Fruit fly (Drosophila melanogaster) whole organism, embryonic: ENCODE measurements around the gene CG7054.
A peak's percentile ranks its signal among the peaks of the same experiment; 100 is the strongest.

Source experiments
- Aef1 ChIP-seq: fragments of 200-800 bp; sonication (Bioruptor generic); IDR thresholded peaks from 3 replicates; pipeline ENCODE4 v1.3.6; 2022; ENCODE audit warnings: missing biosample characterization, missing genetic modification characterization
- BEAF-32 ChIP-seq: fragments of 200-800 bp; sonication (Bioruptor generic); optimal IDR thresholded peaks from 3 replicates; lab custom pipeline; 2017; ENCODE audit warnings: missing biosample characterization, missing genetic modification characterization, mild to moderate bottlenecking, moderate library complexity, missing genetic modification reagents
- Blimp-1 ChIP-seq: fragments of 200-800 bp; sonication (Bioruptor generic); optimal IDR thresholded peaks from 3 replicates; lab custom pipeline; 2018; ENCODE audit warnings: missing biosample characterization, missing genetic modification characterization, mild to moderate bottlenecking, moderate library complexity, missing genetic modification reagents
- CG1024 ChIP-seq: fragments of 200-800 bp; sonication (Bioruptor generic); IDR thresholded peaks from 2 replicates; pipeline ENCODE4 v1.3.6; 2022; ENCODE audit warnings: missing biosample characterization, missing genetic modification characterization
- CG10431 ChIP-seq: fragments of 200-800 bp; sonication (Bioruptor generic); optimal IDR thresholded peaks from 3 replicates; lab custom pipeline; 2018; ENCODE audit warnings: missing biosample characterization, mild to moderate bottlenecking, missing genetic modification characterization
- CG10462 ChIP-seq: fragments of 200-800 bp; sonication (Bioruptor generic); optimal IDR thresholded peaks from 2 replicates; lab custom pipeline; 2016; ENCODE audit warnings: missing biosample characterization, missing genetic modification characterization
- CG13287 ChIP-seq: fragments of 200-800 bp; sonication (Bioruptor generic); IDR thresholded peaks from 2 replicates; pipeline ENCODE4 v1.3.6; 2022; ENCODE audit warnings: missing biosample characterization, missing genetic modification characterization; ENCODE audit not compliant: partially characterized antibody
- CG1529 ChIP-seq: fragments of 200-800 bp; sonication (Bioruptor generic); optimal IDR thresholded peaks from 3 replicates; lab custom pipeline; 2018; ENCODE audit warnings: missing biosample characterization, missing genetic modification characterization
- CG17361 ChIP-seq: fragments of 200-800 bp; sonication (Bioruptor generic); IDR thresholded peaks from 3 replicates; pipeline ENCODE4 v1.3.6; 2022; ENCODE audit warnings: missing biosample characterization, missing genetic modification characterization
- CG1832 ChIP-seq: fragments of 200-800 bp; sonication (Bioruptor generic); optimal IDR thresholded peaks from 2 replicates; lab custom pipeline; 2017; ENCODE audit warnings: missing biosample characterization, mild to moderate bottlenecking, missing genetic modification characterization, inconsistent platforms
- CG2120 ChIP-seq: fragments of 200-800 bp; sonication (Bioruptor generic); optimal IDR thresholded peaks from 3 replicates; lab custom pipeline; 2016; ENCODE audit warnings: missing biosample characterization, missing genetic modification characterization
- CG31365 ChIP-seq: fragments of 200-800 bp; sonication (Bioruptor generic); optimal IDR thresholded peaks from 2 replicates; lab custom pipeline; 2018; ENCODE audit warnings: missing biosample characterization, mild to moderate bottlenecking, missing genetic modification characterization
- CG31388 ChIP-seq: fragments of 200-800 bp; sonication (Bioruptor generic); optimal IDR thresholded peaks from 2 replicates; lab custom pipeline; 2016; ENCODE audit warnings: missing biosample characterization, missing genetic modification characterization
- CG3163 ChIP-seq: fragments of 200-800 bp; sonication (Bioruptor generic); optimal IDR thresholded peaks from 3 replicates; lab custom pipeline; 2016; ENCODE audit warnings: missing biosample characterization, missing genetic modification characterization
- CG34224 ChIP-seq: fragments of 200-800 bp; sonication (Bioruptor generic); IDR thresholded peaks from 3 replicates; pipeline ENCODE4 v1.3.6; 2022; ENCODE audit warnings: missing biosample characterization, missing genetic modification characterization; ENCODE audit not compliant: partially characterized antibody
- CG4282 ChIP-seq: fragments of 200-800 bp; sonication (Bioruptor generic); optimal IDR thresholded peaks from 2 replicates; lab custom pipeline; 2016; ENCODE audit warnings: missing biosample characterization, missing genetic modification characterization
- CG6689 ChIP-seq: fragments of 200-800 bp; sonication (Bioruptor generic); IDR thresholded peaks from 2 replicates; pipeline ENCODE4 v1.3.6; 2022; ENCODE audit warnings: missing biosample characterization, missing genetic modification characterization
- CG6813 ChIP-seq: fragments of 200-800 bp; sonication (Bioruptor generic); optimal IDR thresholded peaks from 2 replicates; lab custom pipeline; 2017; ENCODE audit warnings: missing biosample characterization, missing genetic modification characterization, mild to moderate bottlenecking, moderate library complexity, missing genetic modification reagents
- CTCF ChIP-seq: fragments of 200-800 bp; sonication (Bioruptor generic); optimal IDR thresholded peaks from 2 replicates; lab custom pipeline; 2017; ENCODE audit warnings: missing biosample characterization, mild to moderate bottlenecking, missing genetic modification characterization, moderate library complexity
- Dip2 ChIP-seq: fragments of 200-800 bp; sonication (Bioruptor generic); IDR thresholded peaks from 2 replicates; pipeline ENCODE4 v1.3.6; 2022; ENCODE audit warnings: missing biosample characterization, missing genetic modification characterization
- Dip3 ChIP-seq: fragments of 200-800 bp; sonication (Bioruptor generic); optimal IDR thresholded peaks from 3 replicates; lab custom pipeline; 2016; ENCODE audit warnings: missing biosample characterization, missing genetic modification characterization
- Doc2 ChIP-seq: fragments of 200-800 bp; sonication (Bioruptor generic); IDR thresholded peaks from 2 replicates; pipeline ENCODE4 v1.3.6; 2022; ENCODE audit warnings: missing biosample characterization, missing genetic modification characterization
- Gug ChIP-seq: fragments of 200-800 bp; sonication (Bioruptor generic); IDR thresholded peaks from 4 replicates; pipeline ENCODE4 v1.3.6; 2022; ENCODE audit warnings: missing biosample characterization, missing genetic modification characterization
- H15 ChIP-seq: fragments of 200-800 bp; sonication (Bioruptor generic); IDR thresholded peaks from 3 replicates; pipeline ENCODE4 v1.3.6; 2022; ENCODE audit warnings: missing biosample characterization, missing genetic modification characterization
- HLH4C ChIP-seq: fragments of 200-800 bp; sonication (Bioruptor generic); IDR thresholded peaks from 3 replicates; pipeline ENCODE4 v1.3.6; 2022; ENCODE audit warnings: missing biosample characterization, missing genetic modification characterization; ENCODE audit not compliant: partially characterized antibody
- Hand ChIP-seq: fragments of 200-800 bp; sonication (Bioruptor generic); optimal IDR thresholded peaks from 2 replicates; lab custom pipeline; 2017; ENCODE audit warnings: mild to moderate bottlenecking, missing biosample characterization, missing genetic modification reagents, missing genetic modification characterization
- Mad ChIP-seq: fragments of 200-800 bp; sonication (Bioruptor generic); optimal IDR thresholded peaks from 2 replicates; lab custom pipeline; 2016; ENCODE audit warnings: missing biosample characterization, missing genetic modification characterization
- Nf-YB ChIP-seq: fragments of 200-800 bp; sonication (Bioruptor generic); optimal IDR thresholded peaks from 3 replicates; lab custom pipeline; 2019; ENCODE audit warnings: missing biosample characterization, mild to moderate bottlenecking, missing genetic modification characterization, moderate library complexity
- Sry-β ChIP-seq: fragments of 200-800 bp; sonication (Bioruptor generic); optimal IDR thresholded peaks from 2 replicates; lab custom pipeline; 2018; ENCODE audit warnings: missing biosample characterization, mild to moderate bottlenecking, missing genetic modification characterization, moderate library complexity
- Taf1 ChIP-seq: fragments of 200-800 bp; sonication (Bioruptor generic); IDR thresholded peaks from 2 replicates; pipeline ENCODE4 v1.3.6; 2022; ENCODE audit warnings: missing biosample characterization, missing genetic modification characterization
- YL-1 ChIP-seq: fragments of 200-800 bp; sonication (Bioruptor generic); optimal IDR thresholded peaks from 3 replicates; lab custom pipeline; 2017; ENCODE audit warnings: missing biosample characterization, mild to moderate bottlenecking, missing genetic modification characterization
- al ChIP-seq: fragments of 200-800 bp; sonication (Bioruptor generic); IDR thresholded peaks from 2 replicates; pipeline ENCODE4 v1.3.6; 2022; ENCODE audit warnings: missing biosample characterization, missing genetic modification characterization
- ap ChIP-seq: fragments of 200-800 bp; sonication (Bioruptor generic); IDR thresholded peaks from 2 replicates; pipeline ENCODE4 v1.3.6; 2022; ENCODE audit warnings: missing biosample characterization, missing genetic modification characterization
- ara ChIP-seq: fragments of 200-800 bp; sonication (Bioruptor generic); IDR thresholded peaks from 2 replicates; pipeline ENCODE4 v1.3.6; 2022; ENCODE audit warnings: missing biosample characterization, missing genetic modification characterization
- bcd ChIP-seq: fragments of 200-800 bp; sonication (Bioruptor generic); optimal IDR thresholded peaks from 2 replicates; lab custom pipeline; 2017; ENCODE audit warnings: missing biosample characterization, mild to moderate bottlenecking, missing genetic modification characterization
- cg ChIP-seq: fragments of 200-800 bp; sonication (Bioruptor generic); optimal IDR thresholded peaks from 3 replicates; lab custom pipeline; 2019; ENCODE audit warnings: missing biosample characterization, mild to moderate bottlenecking, missing genetic modification characterization, moderate library complexity
- da ChIP-seq: fragments of 200-800 bp; sonication (Bioruptor generic); optimal IDR thresholded peaks from 2 replicates; lab custom pipeline; 2016; ENCODE audit warnings: missing biosample characterization, missing genetic modification characterization
- dimm ChIP-seq: fragments of 200-800 bp; sonication (Bioruptor generic); IDR thresholded peaks from 2 replicates; pipeline ENCODE4 v1.3.6; 2022; ENCODE audit warnings: missing biosample characterization, missing genetic modification characterization
- insv ChIP-seq, 2 experiments: fragments of 200-800 bp; sonication (Bioruptor generic); optimal IDR thresholded peaks; 3 replicates each; lab custom pipeline; 2016 to 2018; ENCODE audit warnings: missing biosample characterization in 2 of 2, missing genetic modification characterization in 2 of 2
- org-1 ChIP-seq: fragments of 200-800 bp; sonication (Bioruptor generic); optimal IDR thresholded peaks from 2 replicates; lab custom pipeline; 2017; ENCODE audit warnings: missing biosample characterization, missing genetic modification characterization
- sens ChIP-seq: fragments of 200-800 bp; sonication (Bioruptor generic); peaks from one replicate; lab custom pipeline; 2016; ENCODE audit warnings: missing biosample characterization, missing genetic modification characterization
- seq ChIP-seq: fragments of 200-800 bp; sonication (Bioruptor generic); IDR thresholded peaks from 2 replicates; pipeline ENCODE4 v1.3.6; 2022; ENCODE audit warnings: missing biosample characterization, missing genetic modification characterization
- sim ChIP-seq: fragments of 200-800 bp; sonication (Bioruptor generic); IDR thresholded peaks from 2 replicates; pipeline ENCODE4 v1.3.6; 2022; ENCODE audit warnings: missing biosample characterization, missing genetic modification characterization
- sima ChIP-seq: fragments of 200-800 bp; sonication (Bioruptor generic); optimal IDR thresholded peaks from 2 replicates; lab custom pipeline; 2016; ENCODE audit warnings: missing biosample characterization, missing genetic modification characterization
- tll ChIP-seq, 2 experiments: fragments of 200-800 bp in 1 of 2; fragments of >200 bp in 1 of 2; sonication (Bioruptor generic) in 1 of 2; optimal IDR thresholded peaks; 2 replicates each; lab custom pipeline; 2017 to 2019; ENCODE audit warnings: missing biosample characterization in 2 of 2, missing genetic modification characterization in 2 of 2, mild to moderate bottlenecking in 1 of 2, moderate library complexity in 1 of 2
- wek ChIP-seq: fragments of 200-800 bp; sonication (Bioruptor generic); optimal IDR thresholded peaks from 3 replicates; lab custom pipeline; 2018; ENCODE audit warnings: missing biosample characterization, mild to moderate bottlenecking, missing genetic modification characterization, moderate library complexity
- wor ChIP-seq: fragments of 200-800 bp; sonication (Bioruptor generic); IDR thresholded peaks from 2 replicates; pipeline ENCODE4 v1.3.6; 2022; ENCODE audit warnings: missing biosample characterization, missing genetic modification characterization

The CG7054 gene

DNA sequence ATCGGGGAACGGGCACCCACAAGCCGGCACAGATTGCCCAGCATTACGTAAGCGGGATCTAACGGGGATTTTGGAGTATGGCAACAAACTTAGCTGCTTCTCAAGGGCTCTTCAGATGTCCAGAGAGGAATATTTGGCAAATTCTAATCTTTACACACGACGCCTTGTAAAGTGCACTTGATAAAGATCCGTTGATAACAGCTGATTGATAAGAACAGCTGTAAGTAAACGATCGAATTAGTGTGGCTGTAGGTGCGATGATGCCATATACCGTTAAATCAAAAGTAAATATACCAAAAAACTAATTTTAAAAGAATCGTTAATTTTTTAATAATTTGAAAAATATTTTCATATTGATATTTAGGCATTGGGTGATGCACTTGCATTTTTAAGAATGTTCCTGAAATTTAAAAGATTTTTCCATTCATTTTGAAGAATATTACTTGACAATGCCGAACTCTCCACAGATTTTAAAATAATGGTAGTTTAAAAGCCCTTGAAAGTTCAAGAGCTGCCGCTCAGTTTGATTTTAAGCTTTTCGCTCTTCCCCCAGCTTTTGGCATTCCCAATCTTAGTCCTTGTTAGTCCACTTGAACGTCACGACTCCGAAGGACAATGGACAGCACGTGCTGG, 3.3 kb downstream of the CG7054 start, which contains the start of the genes CG5377 and Nrx-1 (continued):
- TF ChIP-seq CG34224 (GFP tag; lab: Robert Waterston, UW) = peak; percentile 35; the same call in 1 of the 3 replicates
- TF ChIP-seq CG1024 (GFP tag; lab: Robert Waterston, UW) = no peak
- no peak for TF ChIP-seq Sry-β (GFP tag; lab: Kevin White, UChicago)

DNA sequence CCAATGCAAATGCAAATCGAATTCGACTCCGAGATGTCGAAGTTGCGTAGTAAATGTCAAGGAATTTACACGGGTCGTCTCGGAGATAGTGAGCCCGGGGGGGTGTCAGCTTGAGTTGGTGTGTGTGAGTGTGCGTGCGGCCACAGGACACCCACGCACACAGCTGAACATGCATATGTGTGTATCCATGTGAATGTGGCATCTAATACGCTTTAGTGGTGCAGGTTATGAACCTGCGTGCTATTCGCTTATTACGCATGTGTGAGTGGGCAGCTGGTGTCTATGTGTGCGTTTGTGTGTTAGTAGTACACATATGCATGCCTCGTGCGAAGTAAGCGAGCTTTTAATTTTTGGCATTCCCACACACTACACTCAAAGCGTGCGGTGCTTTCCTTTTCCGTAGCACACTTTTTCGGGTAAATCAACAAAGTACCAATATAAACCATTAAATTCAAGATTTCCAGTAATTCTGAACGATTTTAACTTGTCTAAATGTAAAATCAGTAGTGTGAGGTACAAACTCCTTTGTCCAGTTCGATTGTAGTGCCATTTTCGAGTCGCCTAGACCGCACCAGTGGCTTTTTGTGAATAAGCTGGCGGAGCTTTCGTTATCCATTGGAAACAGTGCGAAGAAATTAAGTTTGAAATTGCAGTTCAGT, 4.2 kb downstream of the CG7054 start:
- TF ChIP-seq BEAF-32 (GFP tag; lab: Kevin White, UChicago) (no peak), HLH4C (GFP tag; lab: Robert Waterston, UW) (no peak), Aef1 (peak; percentile 84), Hand (peak; percentile 92), H15 (GFP tag; lab: Robert Waterston, UW) (peak; percentile 71; the same call in 2 of the 3 replicates), Mad (GFP tag; lab: Kevin White, UChicago) (peak; percentile 61), CG13287 (GFP tag; lab: Robert Waterston, UW) (no peak), CG6689 (peak; percentile 87), Dip3 (GFP tag; lab: Kevin White, UChicago) (peak; percentile 82), Blimp-1 (GFP tag; lab: Kevin White, UChicago) (peak; percentile 75), tll (GFP tag; optimal IDR thresholded peaks at IDR 0.05; lab: Kevin White, UChicago) (no peak), Doc2 (GFP tag; lab: Robert Waterston, UW) (0 out of 2 replicates have a peak, but pooled peaks have one; percentile 39), CTCF (GFP tag; lab: Kevin White, UChicago) (no peak), CG2120 (GFP tag; lab: Kevin White, UChicago) (peak; percentile 95), YL-1 (peak; percentile 22), Taf1 (peak; percentile 54; the same call in 1 of the 2 replicates), sens (peak; percentile 96), CG3163 (GFP tag; lab: Kevin White, UChicago) (peak; percentile 71), CG1832 (GFP tag; lab: Kevin White, UChicago) (no peak), cg (peak; percentile 73), dimm (GFP tag; lab: Robert Waterston, UW) (peak; percentile 74), CG10431 (GFP tag; lab: Kevin White, UChicago) (no peak), da (peak; percentile 4), seq (GFP tag; lab: Robert Waterston, UW) (peak; percentile 84), CG17361 (no peak; the same call in 2 of the 3 replicates), CG4282 (GFP tag; lab: Kevin White, UChicago) (peak; percentile 62), CG1529 (GFP tag; lab: Kevin White, UChicago) (peak; percentile 42), CG31388 (GFP tag; lab: Kevin White, UChicago) (peak; percentile 67), insv (GFP tag; optimal IDR thresholded peaks at IDR 0.05; lab: Kevin White, UChicago) (no peak), bcd (GFP tag; lab: Kevin White, UChicago) (peak; percentile 86), ara (GFP tag; lab: Robert Waterston, UW) (peak; percentile 57; the same call in 1 of the 2 replicates), Gug (GFP tag; lab: Robert Waterston, UW) (peak; percentile 79), al (GFP tag; lab: Robert Waterston, UW) (peak; percentile 76), sim (GFP tag; lab: Robert Waterston, UW) (no peak), CG31365 (tag; lab: Kevin White, UChicago) (peak; percentile 74), sima (GFP tag; lab: Kevin White, UChicago) (peak; percentile 63), CG10462 (GFP tag; lab: Kevin White, UChicago) (peak; percentile 44), wor (peak; percentile 70), wek (GFP tag; lab: Kevin White, UChicago) (peak; percentile 52), CG6813 (GFP tag; lab: Kevin White, UChicago) (peak; percentile 80), ap (GFP tag; lab: Robert Waterston, UW) (peak; percentile 63; the same call in 1 of the 2 replicates), org-1 (GFP tag; lab: Kevin White, UChicago) (peak; percentile 91), Dip2 (GFP tag; lab: Robert Waterston, UW) (no peak), Nf-YB (GFP tag; lab: Kevin White, UChicago) (peak; percentile 66)
